Worm (Caenorhabditis elegans) whole organism, mixed stage, embryonic: ENCODE data around the gene nuaf-1.

ENCODE experiments used
- mep-1 ChIP-seq: fragments of 150-350 bp; optimal IDR thresholded peaks from 2 replicates; lab custom pipeline; 2017; ENCODE audit warnings: missing biosample characterization, missing genetic modification reagents, missing genetic modification characterization, inconsistent platforms
- pha-4 ChIP-seq: fragments of 150-350 bp; optimal IDR thresholded peaks from 2 replicates; lab custom pipeline; 2018; ENCODE audit warnings: missing biosample characterization, missing genetic modification reagents, missing genetic modification characterization
- snpc-4 ChIP-seq: fragments of 150-350 bp; optimal IDR thresholded peaks from 2 replicates; lab custom pipeline; 2014; ENCODE audit warnings: missing biosample characterization, missing genetic modification characterization
- unc-120 ChIP-seq: sonication (generic microtip); optimal IDR thresholded peaks from 2 replicates; lab custom pipeline; 2017; ENCODE audit warnings: missing genetic modification characterization, missing compliant biosample characterization; ENCODE audit not compliant: poor library complexity, severe bottlenecking
- unc-39 ChIP-seq: fragments of 150-350 bp; optimal IDR thresholded peaks from 2 replicates; lab custom pipeline; 2014; ENCODE audit warnings: missing biosample characterization, missing genetic modification characterization

DNA sequence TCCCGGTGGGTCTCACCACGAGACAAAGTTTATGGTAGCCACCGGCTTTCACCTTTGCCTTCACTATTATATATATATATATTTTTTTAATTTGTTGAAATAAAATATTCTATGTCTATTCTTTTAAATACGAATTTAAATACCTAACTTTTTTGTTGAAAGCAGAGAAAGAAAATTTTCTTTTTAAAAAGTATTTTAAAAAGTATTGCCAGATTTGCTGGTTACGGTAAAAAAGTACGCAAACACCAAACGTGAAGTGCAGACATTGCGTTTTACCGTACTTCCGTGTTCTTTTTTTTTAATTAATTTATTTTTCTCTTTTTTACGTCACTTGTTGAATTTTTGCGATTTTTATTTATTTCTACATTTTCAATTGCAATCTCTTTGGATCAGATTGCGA lies 8.5 kb downstream of the nuaf-1 start, which contains the start of gene C56A3.8:
- TF ChIP-seq unc-120 (tag; lab: Kevin White, UChicago) (no peak), mep-1 (tag; lab: Kevin White, UChicago) (no peak), snpc-4 (no peak), pha-4 (tag; lab: Kevin White, UChicago) (no peak), unc-39 (tag; lab: Kevin White, UChicago) (no peak)
